Fruit fly (Drosophila melanogaster) whole organism: ENCODE measurements around the gene bip1.

Experiments used
- CG8478 ChIP-seq: fragments of >200 bp; optimal IDR thresholded peaks from 2 replicates; lab custom pipeline; 2018; ENCODE audit warnings: inconsistent platforms
- Dll ChIP-seq: fragments of >200 bp; optimal IDR thresholded peaks from 2 replicates; lab custom pipeline; 2017
- EcR ChIP-seq, 2 experiments: fragments of >200 bp; optimal IDR thresholded peaks; 2 replicates each; lab custom pipeline; 2017; ENCODE audit warnings: missing biosample characterization in 2 of 2, missing genetic modification characterization in 2 of 2, missing genetic modification reagents in 2 of 2
- pan ChIP-seq: fragments of >200 bp; optimal IDR thresholded peaks from 2 replicates; lab custom pipeline; 2017
- psq ChIP-seq: fragments of >200 bp; optimal IDR thresholded peaks from 2 replicates; lab custom pipeline; 2017
- usp ChIP-seq: fragments of >200 bp; optimal IDR thresholded peaks from 2 replicates; lab custom pipeline; 2017; ENCODE audit warnings: missing biosample characterization, missing genetic modification characterization, mixed read lengths

The bip1 gene

DNA sequence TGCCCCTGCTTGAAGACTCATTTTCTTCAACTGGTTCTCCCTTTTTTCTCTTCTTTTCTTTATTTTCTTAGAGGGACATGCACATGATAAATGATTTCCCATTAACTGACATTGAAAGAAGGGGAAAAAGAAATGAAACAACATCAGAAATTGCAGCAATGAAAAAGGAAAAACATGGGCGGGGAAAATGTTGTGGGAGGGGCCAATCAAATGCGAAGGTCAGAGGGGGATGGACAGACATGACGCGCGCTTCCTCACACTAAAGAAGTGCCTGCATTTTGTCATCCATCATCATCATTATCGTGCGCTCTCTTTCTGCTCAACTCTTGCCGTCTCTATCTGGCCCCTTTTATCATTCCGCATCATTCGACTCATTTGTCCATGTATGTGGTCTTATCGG, 20.8 kb downstream of the bip1 start:
- TF ChIP-seq psq (lab: Kevin White, UChicago) (no peak), Dll (lab: Kevin White, UChicago) (no peak), pan (no peak), usp (no peak), EcR (GFP tag; optimal IDR thresholded peaks at IDR 0.05; lab: Kevin White, UChicago) (no peak), CG8478 (lab: Kevin White, UChicago) (no peak)

DNA sequence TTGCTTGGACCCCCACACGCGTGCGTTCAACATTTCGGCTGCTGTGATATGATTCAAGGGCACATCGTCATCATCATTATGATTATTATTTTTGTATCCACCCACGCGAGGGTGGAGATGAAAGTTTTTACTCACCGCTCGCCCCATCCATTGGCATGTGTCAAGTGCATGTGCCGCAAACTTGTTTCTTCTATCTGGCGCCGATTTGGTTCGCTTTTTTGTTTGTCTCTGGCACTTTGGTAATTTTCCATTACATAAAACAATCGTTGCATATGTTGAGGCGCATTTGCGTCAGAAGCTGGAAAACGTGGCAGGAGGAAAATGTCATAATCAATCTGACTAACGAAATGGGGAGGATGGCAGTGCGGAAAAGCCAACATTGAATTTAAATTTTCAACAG, 24.7 kb downstream of the bip1 start:
- no peak for TF ChIP-seq pan
- no peak for TF ChIP-seq EcR (GFP tag; optimal IDR thresholded peaks at IDR 0.05; lab: Kevin White, UChicago)
- TF ChIP-seq Dll (lab: Kevin White, UChicago) = no peak
- no peak for TF ChIP-seq usp
- no peak for TF ChIP-seq psq (lab: Kevin White, UChicago)
- TF ChIP-seq CG8478 (lab: Kevin White, UChicago) = no peak

DNA sequence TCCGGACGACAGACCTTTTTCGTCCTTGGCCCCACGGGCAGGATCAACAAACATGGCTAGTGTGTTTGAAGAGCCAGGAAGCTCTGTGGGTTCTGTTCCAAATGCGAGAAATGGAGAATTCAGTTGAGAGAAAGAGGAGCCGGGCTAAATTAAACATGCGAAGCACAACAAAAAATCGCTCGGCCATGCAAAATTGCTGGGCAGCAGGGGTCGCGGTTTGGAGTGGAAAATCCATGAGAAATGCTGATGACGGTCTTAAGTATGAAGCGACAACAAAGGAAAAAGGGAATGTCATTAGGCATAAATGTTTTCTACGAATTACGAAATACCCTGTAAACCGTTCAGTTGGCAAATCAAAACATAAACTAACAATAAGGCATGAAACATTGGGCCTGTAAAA, 25.4 kb downstream of the bip1 start:
- no peak for TF ChIP-seq psq (lab: Kevin White, UChicago)
- TF ChIP-seq pan = no peak
- no peak for TF ChIP-seq EcR (GFP tag; optimal IDR thresholded peaks at IDR 0.05; lab: Kevin White, UChicago)
- TF ChIP-seq CG8478 (lab: Kevin White, UChicago) = no peak
- no peak for TF ChIP-seq Dll (lab: Kevin White, UChicago)
- no peak for TF ChIP-seq usp

dm6 chr3L:8031461-8031860, 27.1 kb downstream of the bip1 start:
- no peak for TF ChIP-seq pan
- TF ChIP-seq CG8478 (lab: Kevin White, UChicago) = no peak
- TF ChIP-seq Dll (lab: Kevin White, UChicago) = no peak
- no peak for TF ChIP-seq EcR (GFP tag; optimal IDR thresholded peaks at IDR 0.05; lab: Kevin White, UChicago)
- TF ChIP-seq psq (lab: Kevin White, UChicago) = no peak
- no peak for TF ChIP-seq usp

DNA sequence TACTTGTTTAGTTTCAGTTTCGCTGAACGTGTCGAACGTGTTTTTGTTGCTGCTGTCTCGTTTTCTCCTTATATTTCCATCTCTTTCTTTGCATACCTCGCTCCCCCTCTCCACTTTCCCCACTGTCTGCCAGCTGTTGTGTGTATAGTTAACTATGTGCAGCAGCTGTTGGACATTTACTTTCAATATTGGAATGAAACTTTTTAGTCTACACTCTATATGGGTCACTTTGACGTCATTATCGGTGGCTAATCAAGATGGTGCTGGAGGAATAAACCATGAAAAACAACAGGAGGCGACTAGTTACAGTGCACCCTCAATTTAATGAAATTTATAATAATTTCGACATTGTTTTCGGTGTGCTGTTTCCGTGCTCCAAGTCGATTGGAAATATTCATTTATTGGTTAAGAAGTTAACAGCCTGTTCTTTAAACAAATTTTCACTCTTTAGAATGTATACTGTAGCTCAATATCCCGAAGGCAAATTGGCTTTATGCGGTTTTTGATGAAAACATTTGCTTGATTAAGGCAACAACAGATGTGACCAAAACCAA, 29.2 kb downstream of the bip1 start:
- TF ChIP-seq usp = no peak
- TF ChIP-seq CG8478 (lab: Kevin White, UChicago) = no peak
- no peak for TF ChIP-seq psq (lab: Kevin White, UChicago)
- TF ChIP-seq Dll (lab: Kevin White, UChicago) = no peak
- TF ChIP-seq pan = no peak
- no peak for TF ChIP-seq EcR (GFP tag; optimal IDR thresholded peaks at IDR 0.05; lab: Kevin White, UChicago)

DNA sequence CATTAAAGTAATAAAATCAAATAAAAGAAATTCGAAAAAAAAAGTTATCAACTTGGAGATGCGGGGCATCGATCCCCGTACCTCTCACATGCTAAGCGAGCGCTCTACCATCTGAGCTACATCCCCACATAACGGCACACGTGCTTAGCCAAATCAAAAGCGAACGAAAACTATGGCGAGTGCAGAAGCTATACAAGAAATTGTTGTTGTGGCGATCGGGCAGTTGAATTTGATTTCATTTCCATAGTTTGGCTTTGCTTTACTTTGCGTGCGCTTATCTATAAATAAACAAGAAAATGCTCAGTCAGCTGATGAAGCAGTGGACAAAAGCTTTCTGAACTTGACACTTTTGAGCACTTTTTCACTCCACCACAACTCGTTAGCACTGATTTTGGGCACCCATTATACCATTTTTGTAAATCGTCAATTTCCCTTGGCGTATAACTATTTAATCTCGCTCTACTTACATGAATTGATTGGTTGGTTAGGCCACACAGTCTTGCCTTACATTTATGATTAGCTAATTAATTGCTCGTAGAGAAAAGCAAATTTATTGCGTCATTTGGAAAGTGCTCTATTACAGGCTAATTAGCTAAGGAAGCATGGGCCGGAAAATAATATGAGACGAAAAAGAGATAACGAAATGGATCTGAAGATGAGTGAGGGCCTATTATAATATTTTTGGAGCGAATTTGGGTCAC, 29.9 kb downstream of the bip1 start:
- TF ChIP-seq Dll (lab: Kevin White, UChicago) = no peak
- TF ChIP-seq CG8478 (lab: Kevin White, UChicago) = no peak
- no peak for TF ChIP-seq usp
- TF ChIP-seq EcR (GFP tag; optimal IDR thresholded peaks at IDR 0.05; lab: Kevin White, UChicago) = no peak
- no peak for TF ChIP-seq pan
- no peak for TF ChIP-seq psq (lab: Kevin White, UChicago)

DNA sequence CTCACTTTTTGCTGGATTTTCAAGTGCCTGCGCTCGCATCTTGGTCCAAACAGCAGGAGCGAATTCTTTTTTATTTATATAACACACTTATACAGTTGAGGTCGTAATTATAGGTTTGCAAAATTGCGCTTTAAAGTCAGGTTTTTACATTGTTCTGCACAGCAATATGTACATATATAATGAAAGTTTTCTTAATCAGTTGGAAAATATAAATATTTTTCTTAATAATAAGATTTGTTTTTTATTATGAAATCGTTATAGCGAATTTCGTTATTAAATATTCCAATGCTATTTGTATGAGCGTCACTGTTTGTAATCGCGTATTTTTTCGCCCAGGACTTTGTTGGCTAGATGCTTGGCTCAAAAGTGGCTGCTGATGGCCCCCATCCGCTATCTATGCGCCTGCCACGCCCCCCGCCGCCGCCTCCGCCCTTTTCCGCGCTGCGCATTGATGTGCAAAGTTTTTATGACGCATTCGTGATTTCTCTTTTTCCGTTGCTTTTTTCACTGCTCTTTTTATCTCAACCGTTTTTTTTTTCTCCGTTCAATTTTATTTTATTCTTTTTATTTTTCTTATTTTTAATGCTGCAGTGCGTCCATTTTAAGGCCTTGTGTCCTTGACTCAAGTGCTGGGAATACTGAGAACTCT, 30.7 kb downstream of the bip1 start:
- TF ChIP-seq CG8478 (lab: Kevin White, UChicago) (no peak), EcR (GFP tag; optimal IDR thresholded peaks at IDR 0.05; lab: Kevin White, UChicago) (no peak), Dll (lab: Kevin White, UChicago) (no peak), psq (lab: Kevin White, UChicago) (no peak), usp (no peak), pan (no peak)

- no peak for TF ChIP-seq usp
- TF ChIP-seq Dll (lab: Kevin White, UChicago) = peak; percentile 77
Observed at dm6 chr3L:8027212-8027611, 31.3 kb downstream of the bip1 start.

DNA sequence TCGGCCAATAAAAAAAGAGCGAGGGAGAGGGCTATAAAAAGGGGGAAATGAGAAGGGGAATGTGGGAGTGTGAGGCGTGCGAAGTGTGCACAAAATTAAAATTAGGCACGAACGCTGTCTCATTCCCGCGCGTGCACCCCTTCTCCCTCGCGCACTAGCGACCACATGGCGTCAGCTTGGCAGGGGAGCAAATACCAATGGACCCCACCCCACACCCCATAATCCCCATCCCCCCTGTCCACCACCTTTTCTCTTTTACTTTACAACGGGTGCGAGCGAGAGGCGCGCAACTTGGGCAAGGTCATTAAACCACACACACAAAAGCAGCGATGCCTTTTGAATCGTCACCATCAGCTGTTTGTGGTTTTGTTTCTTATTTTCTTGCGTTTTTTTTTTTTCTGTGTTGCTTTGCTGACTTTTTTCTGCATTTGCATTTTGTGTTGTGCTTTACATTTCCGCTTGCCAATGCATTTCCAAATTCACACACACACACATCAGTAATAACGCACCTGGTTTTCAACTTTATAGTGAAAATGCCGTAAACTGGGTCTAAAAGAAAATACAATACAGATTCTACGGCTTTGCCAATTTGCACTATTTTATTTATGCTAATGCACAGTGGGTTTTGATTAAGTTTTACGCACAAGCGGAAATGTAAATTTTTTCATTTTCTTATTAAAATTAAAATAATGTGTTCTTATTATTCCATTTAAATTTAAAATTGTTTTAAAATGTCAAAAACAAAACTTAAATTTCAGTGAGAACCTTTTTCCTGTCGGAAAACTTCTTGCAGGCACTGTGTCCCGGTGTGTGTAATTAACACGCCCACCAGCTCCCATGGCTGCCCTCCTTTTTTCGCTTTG, 34.0 kb downstream of the bip1 start:
- TF ChIP-seq Dll (lab: Kevin White, UChicago) = no peak
- TF ChIP-seq EcR (GFP tag; optimal IDR thresholded peaks at IDR 0.05; lab: Kevin White, UChicago) = peak; percentile 68 to 83

DNA sequence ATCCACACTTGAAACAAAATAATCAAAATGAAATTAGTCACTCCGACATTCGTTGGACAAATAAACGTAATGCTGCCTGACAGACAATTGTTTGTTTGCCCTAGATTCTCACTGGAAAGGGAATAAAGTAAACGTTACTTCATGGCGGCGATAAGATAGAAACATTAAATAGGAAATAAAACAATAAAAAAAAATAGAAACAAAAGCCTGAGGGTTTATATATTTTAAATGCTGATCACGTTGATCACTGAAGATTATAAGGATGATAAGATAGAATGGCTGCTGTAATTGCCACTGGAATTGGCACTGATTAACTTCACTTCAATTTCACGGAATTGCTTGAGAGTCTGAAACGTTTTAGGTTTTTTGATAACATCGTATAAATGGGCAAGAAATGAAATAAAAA, 39.8 kb downstream of the bip1 start:
- TF ChIP-seq psq (lab: Kevin White, UChicago) (no peak), Dll (lab: Kevin White, UChicago) (no peak), EcR (GFP tag; optimal IDR thresholded peaks at IDR 0.05; lab: Kevin White, UChicago) (no peak), CG8478 (lab: Kevin White, UChicago) (no peak), usp (no peak), pan (no peak)

dm6 chr3L:8013865-8014216, 44.7 kb downstream of the bip1 start:
- TF ChIP-seq CG8478 (lab: Kevin White, UChicago) = no peak
- peak in 1 of 2 experiments; percentile 77 for TF ChIP-seq EcR (GFP tag; optimal IDR thresholded peaks at IDR 0.05; lab: Kevin White, UChicago)
- TF ChIP-seq pan = no peak
- no peak for TF ChIP-seq Dll (lab: Kevin White, UChicago)
- TF ChIP-seq usp = no peak
- no peak for TF ChIP-seq psq (lab: Kevin White, UChicago)
